Worm (Caenorhabditis elegans) whole organism, young adult: Measurements from ENCODE around the gene gmn-1.

Experiments
- B0019.2 ChIP-seq: fragments of 200-800 bp; sonication (Bioruptor generic); conservative IDR thresholded peaks from 2 replicates; pipeline ENCODE4 v1.3.6; 2022; ENCODE audit warnings: missing genetic modification reagents, missing genetic modification characterization, missing compliant biosample characterization
- B0336.3 ChIP-seq: fragments of 200-800 bp; sonication (Bioruptor generic); IDR thresholded peaks from 2 replicates; pipeline ENCODE4 v1.3.6; 2022; ENCODE audit warnings: missing genetic modification characterization, missing compliant biosample characterization
- C06A6.2 ChIP-seq: fragments of 200-800 bp; sonication (Bioruptor generic); conservative IDR thresholded peaks from 2 replicates; pipeline ENCODE4 v1.3.6; 2022; ENCODE audit warnings: missing genetic modification characterization, missing compliant biosample characterization
- F22D6.2 ChIP-seq: sonication (generic microtip); optimal IDR thresholded peaks from 2 replicates; lab custom pipeline; 2016; ENCODE audit warnings: mild to moderate bottlenecking, missing genetic modification characterization, missing compliant biosample characterization
- F33H1.4 ChIP-seq: fragments of 200-800 bp; sonication (Bioruptor generic); IDR thresholded peaks from 2 replicates; pipeline ENCODE4 v1.3.6; 2022; ENCODE audit warnings: missing genetic modification reagents, missing genetic modification characterization, missing compliant biosample characterization
- F37B4.10 ChIP-seq: fragments of 200-800 bp; sonication (Bioruptor generic); IDR thresholded peaks from 2 replicates; pipeline ENCODE4 v1.3.6; 2022; ENCODE audit warnings: missing genetic modification characterization, missing compliant biosample characterization
- F57A8.1 ChIP-seq: fragments of 200-800 bp; sonication (Bioruptor generic); optimal IDR thresholded peaks from 2 replicates; lab custom pipeline; 2018; ENCODE audit warnings: mild to moderate bottlenecking, missing genetic modification characterization, moderate library complexity, missing compliant biosample characterization
- K12H6.12 ChIP-seq: fragments of 200-800 bp; sonication (Bioruptor generic); optimal IDR thresholded peaks from 2 replicates; lab custom pipeline; 2018; ENCODE audit warnings: mild to moderate bottlenecking, missing genetic modification characterization, missing compliant biosample characterization
- Y53F4B.3 ChIP-seq: fragments of 200-800 bp; sonication (Bioruptor generic); IDR thresholded peaks from 2 replicates; pipeline ENCODE4 v1.3.6; 2022; ENCODE audit warnings: missing genetic modification reagents, missing genetic modification characterization, missing compliant biosample characterization
- Y79H2A.3 ChIP-seq: fragments of 200-800 bp; sonication (Bioruptor generic); conservative IDR thresholded peaks from 2 replicates; pipeline ENCODE4 v1.3.6; 2022; ENCODE audit warnings: missing genetic modification reagents, missing genetic modification characterization, missing compliant biosample characterization
- ZK185.1 ChIP-seq: sonication (generic microtip); optimal IDR thresholded peaks from 2 replicates; lab custom pipeline; 2016; ENCODE audit warnings: mild to moderate bottlenecking, missing genetic modification characterization, missing compliant biosample characterization; ENCODE audit not compliant: poor library complexity, severe bottlenecking
- akir-1 ChIP-seq: fragments of 200-800 bp; sonication (Bioruptor generic); optimal IDR thresholded peaks from 2 replicates; lab custom pipeline; 2018; ENCODE audit warnings: mild to moderate bottlenecking, missing genetic modification characterization, moderate library complexity, missing compliant biosample characterization
- aptf-2 ChIP-seq: fragments of 200-800 bp; sonication (Bioruptor generic); conservative IDR thresholded peaks from 2 replicates; pipeline ENCODE4 v1.3.6; 2022; ENCODE audit warnings: missing genetic modification reagents, missing genetic modification characterization, missing compliant biosample characterization
- athp-1 ChIP-seq: sonication (generic microtip); optimal IDR thresholded peaks from 2 replicates; lab custom pipeline; 2017; ENCODE audit warnings: mild to moderate bottlenecking, missing genetic modification characterization, missing compliant biosample characterization
- attf-5 ChIP-seq: fragments of 200-800 bp; sonication (Bioruptor generic); optimal IDR thresholded peaks from 2 replicates; lab custom pipeline; 2018; ENCODE audit warnings: mild to moderate bottlenecking, missing genetic modification characterization, missing compliant biosample characterization
- attf-6 ChIP-seq: fragments of 200-800 bp; sonication (Bioruptor generic); IDR thresholded peaks from 2 replicates; pipeline ENCODE4 v1.3.6; 2022; ENCODE audit warnings: missing genetic modification reagents, missing genetic modification characterization, missing compliant biosample characterization
- ceh-100 ChIP-seq: fragments of 200-800 bp; sonication (Bioruptor generic); IDR thresholded peaks from 2 replicates; pipeline ENCODE4 v1.3.6; 2022; ENCODE audit warnings: missing genetic modification reagents, missing genetic modification characterization, missing compliant biosample characterization
- ceh-58 ChIP-seq: fragments of 200-800 bp; sonication (Bioruptor generic); IDR thresholded peaks from 2 replicates; pipeline ENCODE4 v1.3.6; 2022; ENCODE audit warnings: missing genetic modification characterization, missing compliant biosample characterization
- dpff-1 ChIP-seq: sonication (generic microtip); optimal IDR thresholded peaks from 2 replicates; lab custom pipeline; 2017; ENCODE audit warnings: mild to moderate bottlenecking, missing genetic modification characterization, missing compliant biosample characterization
- dpl-1 ChIP-seq: fragments of 150-350 bp; optimal IDR thresholded peaks from 2 replicates; lab custom pipeline; 2014; ENCODE audit warnings: missing biosample characterization, missing genetic modification reagents, missing genetic modification characterization
- efl-1 ChIP-seq: fragments of 150-350 bp; optimal IDR thresholded peaks from 2 replicates; lab custom pipeline; 2014; ENCODE audit warnings: missing biosample characterization, missing genetic modification reagents, missing genetic modification characterization
- ets-4 ChIP-seq: fragments of 200-800 bp; sonication (Bioruptor generic); optimal IDR thresholded peaks from 2 replicates; lab custom pipeline; 2018; ENCODE audit warnings: mild to moderate bottlenecking, missing genetic modification characterization, missing compliant biosample characterization
- hmg-20 ChIP-seq: fragments of 200-800 bp; sonication (Bioruptor generic); IDR thresholded peaks from 2 replicates; pipeline ENCODE4 v1.3.6; 2022; ENCODE audit warnings: missing genetic modification reagents, missing genetic modification characterization, missing compliant biosample characterization
- lin-26 ChIP-seq: fragments of 200-800 bp; sonication (Bioruptor generic); IDR thresholded peaks from 2 replicates; pipeline ENCODE4 v1.3.6; 2022; ENCODE audit warnings: missing genetic modification reagents, missing genetic modification characterization, missing compliant biosample characterization
- lin-35 ChIP-seq, 3 experiments: fragments of 150-350 bp in 2 of 3; sonication (generic microtip) in 1 of 3; optimal IDR thresholded peaks; 2 replicates each; lab custom pipeline; 2014 to 2018; ENCODE audit warnings: missing biosample characterization in 3 of 3, missing genetic modification characterization in 3 of 3, missing genetic modification reagents in 3 of 3
- lin-54 ChIP-seq: fragments of 200-800 bp; sonication (Bioruptor generic); optimal IDR thresholded peaks from 2 replicates; lab custom pipeline; 2018; ENCODE audit warnings: mild to moderate bottlenecking, missing genetic modification characterization, missing compliant biosample characterization
- lsy-27 ChIP-seq: sonication (generic microtip); optimal IDR thresholded peaks from 2 replicates; lab custom pipeline; 2017; ENCODE audit warnings: missing genetic modification characterization, mild to moderate bottlenecking, missing compliant biosample characterization, antibody characterized with exemption, missing genotype, borderline replicate concordance; ENCODE audit not compliant: insufficient read depth
- madf-10 ChIP-seq: sonication (generic microtip); optimal IDR thresholded peaks from 2 replicates; lab custom pipeline; 2016; ENCODE audit warnings: mild to moderate bottlenecking, missing genetic modification characterization, missing compliant biosample characterization
- madf-6 ChIP-seq: fragments of 200-800 bp; sonication (Bioruptor generic); IDR thresholded peaks from 2 replicates; pipeline ENCODE4 v1.3.6; 2022; ENCODE audit warnings: missing genetic modification reagents, missing genetic modification characterization, missing compliant biosample characterization
- mcd-1 ChIP-seq: fragments of 200-800 bp; sonication (Bioruptor generic); IDR thresholded peaks from 2 replicates; pipeline ENCODE4 v1.3.6; 2022; ENCODE audit warnings: missing genetic modification reagents, missing genetic modification characterization, missing compliant biosample characterization
- nfyb-1 ChIP-seq: fragments of 200-800 bp; sonication (Bioruptor generic); IDR thresholded peaks from 2 replicates; pipeline ENCODE4 v1.3.6; 2022; ENCODE audit warnings: missing genetic modification reagents, missing genetic modification characterization, missing compliant biosample characterization
- nhr-179 ChIP-seq: sonication (generic microtip); optimal IDR thresholded peaks from 2 replicates; lab custom pipeline; 2016; ENCODE audit warnings: mild to moderate bottlenecking, missing genetic modification characterization, missing compliant biosample characterization
- snpc-1.1 ChIP-seq: sonication (generic microtip); optimal IDR thresholded peaks from 2 replicates; lab custom pipeline; 2017; ENCODE audit warnings: missing genetic modification characterization, mild to moderate bottlenecking, missing compliant biosample characterization, antibody characterized with exemption, moderate library complexity, missing genotype, missing genetic modification reagents; ENCODE audit not compliant: insufficient read depth
- snpc-1.3 ChIP-seq: sonication (generic microtip); optimal IDR thresholded peaks from 2 replicates; lab custom pipeline; 2017; ENCODE audit warnings: missing genetic modification characterization, mild to moderate bottlenecking, missing compliant biosample characterization, antibody characterized with exemption, moderate library complexity, missing genotype, missing genetic modification reagents; ENCODE audit not compliant: insufficient read depth
- snpc-4 ChIP-seq, 5 experiments: fragments of 150-350 bp in 1 of 5; sonication (generic microtip) in 4 of 5; optimal IDR thresholded peaks; 2 replicates each; lab custom pipeline; 2014 to 2018; ENCODE audit warnings: missing genetic modification characterization in 5 of 5, missing biosample characterization in 3 of 5, antibody characterized with exemption in 2 of 5, mild to moderate bottlenecking in 2 of 5, missing compliant biosample characterization in 2 of 5, missing genotype in 2 of 5, moderate library complexity in 2 of 5, missing genetic modification reagents in 1 of 5
- unc-130 ChIP-seq: sonication (generic microtip); optimal IDR thresholded peaks from 2 replicates; lab custom pipeline; 2016; ENCODE audit warnings: missing genetic modification reagents, missing genetic modification characterization, missing compliant biosample characterization
- unc-62 ChIP-seq: fragments of 150-350 bp; optimal IDR thresholded peaks from 2 replicates; lab custom pipeline; 2014; ENCODE audit warnings: missing biosample characterization, missing genetic modification reagents, missing genetic modification characterization
- ztf-28 ChIP-seq: fragments of 200-800 bp; sonication (Bioruptor generic); IDR thresholded peaks from 2 replicates; pipeline ENCODE4 v1.3.6; 2022; ENCODE audit warnings: missing genetic modification reagents, missing genetic modification characterization, missing compliant biosample characterization
- ztf-3 ChIP-seq: fragments of 200-800 bp; sonication (Bioruptor generic); optimal IDR thresholded peaks from 2 replicates; lab custom pipeline; 2018; ENCODE audit warnings: mild to moderate bottlenecking, missing genetic modification characterization, missing compliant biosample characterization
- ztf-6 ChIP-seq: fragments of 200-800 bp; sonication (Bioruptor generic); IDR thresholded peaks from 2 replicates; pipeline ENCODE4 v1.3.6; 2022; ENCODE audit warnings: missing genetic modification reagents, missing genetic modification characterization, missing compliant biosample characterization

The gmn-1 gene

ce11 chrIII:12226089-12226682, 1.1 kb upstream of the gmn-1 start, which contains the start of the genes Y75B8A.18 and Y75B8A.19:
TSS of gene Y75B8A.18 (minus strand) at chrIII:12226230.
TSS of gene Y75B8A.19 (plus strand) at chrIII:12226632.
- peak in 1 of 3 experiments; percentile 84 for TF ChIP-seq lin-35 (GFP tag; optimal IDR thresholded peaks at IDR 0.05; lab: Kevin White, UChicago)
- TF ChIP-seq dpl-1 (GFP tag; lab: Kevin White, UChicago): peak; percentile 44
- peak; percentile 77 for TF ChIP-seq lin-54
- TF ChIP-seq efl-1 (GFP tag; lab: Kevin White, UChicago): peak; percentile 65
- peak; percentile 93 for TF ChIP-seq mcd-1 (GFP tag; lab: Robert Waterston, UW)
- TF ChIP-seq snpc-4 (GFP tag; optimal IDR thresholded peaks at IDR 0.05; lab: Kevin White, UChicago): no peak
- TF ChIP-seq snpc-4 (tag; optimal IDR thresholded peaks at IDR 0.05; lab: Kevin White, UChicago): peak in 1 of 4 experiments; percentile 25
- no peak for TF ChIP-seq B0019.2 (GFP tag; lab: Robert Waterston, UW)
- no peak for TF ChIP-seq C06A6.2 (GFP tag; lab: Robert Waterston, UW)

- TF ChIP-seq madf-6 (GFP tag; lab: Robert Waterston, UW): no peak
- no peak for TF ChIP-seq unc-62 (GFP tag; lab: Kevin White, UChicago)
- peak; percentile 13 for TF ChIP-seq efl-1 (GFP tag; lab: Kevin White, UChicago)
- no peak for TF ChIP-seq ceh-58 (GFP tag; lab: Robert Waterston, UW)
- TF ChIP-seq lin-26 (GFP tag; lab: Robert Waterston, UW): no peak
Observed at ce11 chrIII:12223208-12223607, 1.9 kb downstream of the gmn-1 start.

- TF ChIP-seq athp-1 (tag; lab: Kevin White, UChicago) (no peak), dpff-1 (tag; lab: Kevin White, UChicago) (no peak), snpc-1.3 (no peak), B0336.3 (GFP tag; lab: Robert Waterston, UW) (no peak), ZK185.1 (no peak), lsy-27 (no peak), akir-1 (GFP tag; lab: Kevin White, UChicago) (no peak), aptf-2 (GFP tag; lab: Robert Waterston, UW) (no peak), ceh-100 (GFP tag; lab: Robert Waterston, UW) (no peak), K12H6.12 (tag; lab: Kevin White, UChicago) (no peak), ztf-6 (GFP tag; lab: Robert Waterston, UW) (no peak), lin-54 (no peak), unc-130 (no peak), nfyb-1 (no peak), ets-4 (no peak), snpc-1.1 (tag; lab: Kevin White, UChicago) (no peak), F22D6.2 (no peak), Y53F4B.3 (GFP tag; lab: Robert Waterston, UW) (no peak)
Observed at ce11 chrIII:12221452-12221851, 3.7 kb downstream of the gmn-1 start.

ce11 chrIII:12220820-12221219, 4.3 kb downstream of the gmn-1 start:
- TF ChIP-seq F33H1.4 (GFP tag; lab: Robert Waterston, UW) (no peak), efl-1 (GFP tag; lab: Kevin White, UChicago) (no peak), snpc-1.3 (no peak), ztf-28 (no peak), hmg-20 (GFP tag; lab: Robert Waterston, UW) (no peak), ztf-3 (no peak), F57A8.1 (GFP tag; lab: Kevin White, UChicago) (no peak), attf-5 (no peak), F37B4.10 (no peak), madf-10 (tag; lab: Kevin White, UChicago) (no peak), Y53F4B.3 (GFP tag; lab: Robert Waterston, UW) (no peak), Y79H2A.3 (no peak), attf-6 (GFP tag; lab: Robert Waterston, UW) (no peak), nhr-179 (no peak)
